Worm (Caenorhabditis elegans): ENCODE data around the gene sqrd-1.

DNA sequence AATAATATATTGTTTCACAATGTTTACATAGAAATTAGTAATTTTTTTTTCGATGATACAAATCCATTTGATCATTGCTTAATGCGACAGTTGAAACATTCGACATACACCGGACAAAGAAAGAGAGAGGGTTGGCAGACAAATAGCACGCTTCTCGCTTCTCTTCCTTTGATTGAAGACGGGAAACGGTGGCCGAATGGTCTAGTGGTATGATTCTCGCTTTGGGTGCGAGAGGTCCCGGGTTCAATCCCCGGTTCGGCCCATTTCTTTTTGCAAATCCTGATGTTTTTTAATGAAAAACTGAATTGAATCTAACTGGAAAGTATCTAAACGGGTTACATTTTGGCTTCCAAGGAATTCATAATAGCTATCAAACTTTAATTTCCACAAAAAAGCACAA, 5.2 kb downstream of the sqrd-1 start:
- no peak for TF ChIP-seq dmd-4 (tag; optimal IDR thresholded peaks at IDR 0.05)
- TF ChIP-seq ama-1 (optimal IDR thresholded peaks at IDR 0.05): no peak
- no peak for TF ChIP-seq aly-2 (tag; optimal IDR thresholded peaks at IDR 0.05)
- TF ChIP-seq nhr-129 (tag; optimal IDR thresholded peaks at IDR 0.05): peak; percentile 85
- no peak for TF ChIP-seq unc-62 (GFP tag; optimal IDR thresholded peaks at IDR 0.05)
- TF ChIP-seq nhr-21 (tag; optimal IDR thresholded peaks at IDR 0.05): no peak
- no peak for TF ChIP-seq ztf-4 (tag; optimal IDR thresholded peaks at IDR 0.05)
- TF ChIP-seq nhr-11 (tag; optimal IDR thresholded peaks at IDR 0.05): no peak
